Fruit fly (Drosophila melanogaster) whole organism, embryonic: ENCODE measurements around the gene CG7987.

Experiments used
- CG1024 ChIP-seq: fragments of 200-800 bp; sonication (Bioruptor generic); IDR thresholded peaks from 2 replicates; pipeline ENCODE4 v1.3.6; 2022; ENCODE audit warnings: missing biosample characterization, missing genetic modification characterization
- CG10979 ChIP-seq: fragments of 200-800 bp; sonication (Bioruptor generic); optimal IDR thresholded peaks from 2 replicates; lab custom pipeline; 2018; ENCODE audit warnings: missing biosample characterization, mild to moderate bottlenecking, missing genetic modification characterization, moderate library complexity
- CG1233 ChIP-seq: fragments of 200-800 bp; sonication (Bioruptor generic); optimal IDR thresholded peaks from 4 replicates; lab custom pipeline; 2018; ENCODE audit warnings: missing biosample characterization, mild to moderate bottlenecking, missing genetic modification characterization
- CG1602 ChIP-seq: fragments of 200-800 bp; sonication (Bioruptor generic); optimal IDR thresholded peaks from 3 replicates; lab custom pipeline; 2016; ENCODE audit warnings: missing biosample characterization, missing genetic modification characterization
- CG16813 ChIP-seq: fragments of 200-800 bp; sonication (Bioruptor generic); IDR thresholded peaks from 3 replicates; pipeline ENCODE4 v1.3.6; 2022; ENCODE audit warnings: missing biosample characterization, missing genetic modification characterization; ENCODE audit not compliant: partially characterized antibody
- CG16863 ChIP-seq: fragments of 200-800 bp; sonication (Bioruptor generic); optimal IDR thresholded peaks from 3 replicates; lab custom pipeline; 2016; ENCODE audit warnings: missing biosample characterization, missing genetic modification characterization
- CG30020 ChIP-seq: fragments of 200-800 bp; optimal IDR thresholded peaks from 2 replicates; lab custom pipeline; 2019; ENCODE audit warnings: missing biosample characterization, mild to moderate bottlenecking, missing genetic modification characterization, moderate library complexity
- CG30403 ChIP-seq: fragments of 200-800 bp; sonication (Bioruptor generic); optimal IDR thresholded peaks from 3 replicates; lab custom pipeline; 2016; ENCODE audit warnings: missing biosample characterization, missing genetic modification characterization
- CG4730 ChIP-seq: fragments of 200-800 bp; sonication (Bioruptor generic); IDR thresholded peaks from 2 replicates; pipeline ENCODE4 v1.3.6; 2022; ENCODE audit warnings: missing biosample characterization, missing genetic modification characterization
- CG6654 ChIP-seq: fragments of 200-800 bp; sonication (Bioruptor generic); optimal IDR thresholded peaks from 2 replicates; lab custom pipeline; 2017; ENCODE audit warnings: missing biosample characterization, mild to moderate bottlenecking, missing genetic modification characterization
- CG6765 ChIP-seq: fragments of 200-800 bp; sonication (Bioruptor generic); optimal IDR thresholded peaks from 3 replicates; lab custom pipeline; 2017; ENCODE audit warnings: missing biosample characterization, mild to moderate bottlenecking, missing genetic modification characterization
- CG7745 ChIP-seq: fragments of 200-800 bp; sonication (Bioruptor generic); optimal IDR thresholded peaks from 2 replicates; lab custom pipeline; 2018; ENCODE audit warnings: missing biosample characterization, mild to moderate bottlenecking, missing genetic modification characterization, moderate library complexity
- CG7839 ChIP-seq: fragments of 200-800 bp; sonication (Bioruptor generic); optimal IDR thresholded peaks from 3 replicates; lab custom pipeline; 2018; ENCODE audit warnings: missing biosample characterization, mild to moderate bottlenecking, missing genetic modification characterization, moderate library complexity
- CG8388 ChIP-seq: fragments of 200-800 bp; sonication (Bioruptor generic); optimal IDR thresholded peaks from 2 replicates; lab custom pipeline; 2019; ENCODE audit warnings: missing biosample characterization, mild to moderate bottlenecking, missing genetic modification characterization, moderate library complexity
- CG9932 ChIP-seq: fragments of 200-800 bp; sonication (Bioruptor generic); IDR thresholded peaks from 2 replicates; pipeline ENCODE4 v1.3.6; 2022; ENCODE audit warnings: missing biosample characterization, missing genetic modification characterization
- HmgZ ChIP-seq: fragments of 200-800 bp; sonication (Bioruptor generic); optimal IDR thresholded peaks from 2 replicates; lab custom pipeline; 2018; ENCODE audit warnings: missing biosample characterization, mild to moderate bottlenecking, missing genetic modification characterization
- Hr78 ChIP-seq, 2 experiments: fragments of 200-800 bp in 1 of 2; fragments of >200 bp in 1 of 2; sonication (Bioruptor generic) in 1 of 2; optimal IDR thresholded peaks; 2 replicates each; lab custom pipeline; 2017 to 2019; ENCODE audit warnings: missing biosample characterization in 2 of 2, missing genetic modification characterization in 2 of 2, mild to moderate bottlenecking in 1 of 2, moderate library complexity in 1 of 2
- Mes4 ChIP-seq: fragments of 200-800 bp; sonication (Bioruptor generic); optimal IDR thresholded peaks from 2 replicates; lab custom pipeline; 2016; ENCODE audit warnings: missing biosample characterization, missing genetic modification characterization
- NC2β ChIP-seq: fragments of 200-800 bp; sonication (Bioruptor generic); optimal IDR thresholded peaks from 2 replicates; lab custom pipeline; 2016; ENCODE audit warnings: missing biosample characterization, missing genetic modification characterization
- Pdp1 ChIP-seq, 2 experiments: fragments of 200-800 bp; sonication (Bioruptor generic); optimal IDR thresholded peaks; 3 replicates each; lab custom pipeline; 2016; ENCODE audit warnings: missing biosample characterization in 2 of 2, missing genetic modification characterization in 2 of 2, mild to moderate bottlenecking in 1 of 2, moderate library complexity in 1 of 2
- Sin3A ChIP-seq: fragments of >200 bp; optimal IDR thresholded peaks from 2 replicates; lab custom pipeline; 2018
- Sry-β ChIP-seq: fragments of 200-800 bp; sonication (Bioruptor generic); optimal IDR thresholded peaks from 2 replicates; lab custom pipeline; 2018; ENCODE audit warnings: missing biosample characterization, mild to moderate bottlenecking, missing genetic modification characterization, moderate library complexity
- Vsx1 ChIP-seq: fragments of 200-800 bp; sonication (Bioruptor generic); optimal IDR thresholded peaks from 2 replicates; lab custom pipeline; 2017; ENCODE audit warnings: missing biosample characterization, mild to moderate bottlenecking, missing genetic modification characterization, missing genetic modification reagents
- ara ChIP-seq: fragments of 200-800 bp; sonication (Bioruptor generic); IDR thresholded peaks from 2 replicates; pipeline ENCODE4 v1.3.6; 2022; ENCODE audit warnings: missing biosample characterization, missing genetic modification characterization
- bigmax ChIP-seq: fragments of 200-800 bp; sonication (Bioruptor generic); optimal IDR thresholded peaks from 2 replicates; lab custom pipeline; 2018; ENCODE audit warnings: missing biosample characterization, mild to moderate bottlenecking, missing genetic modification characterization
- bsh ChIP-seq, 2 experiments: fragments of 200-800 bp; sonication (Bioruptor generic); optimal IDR thresholded peaks; 2 replicates each; lab custom pipeline; 2017 to 2018; ENCODE audit warnings: mild to moderate bottlenecking in 2 of 2, missing biosample characterization in 2 of 2, missing genetic modification characterization in 2 of 2, moderate library complexity in 1 of 2
- chm ChIP-seq: fragments of 200-800 bp; sonication (Bioruptor generic); IDR thresholded peaks from 2 replicates; pipeline ENCODE4 v1.3.6; 2022; ENCODE audit warnings: missing biosample characterization, missing genetic modification characterization
- da ChIP-seq: fragments of 200-800 bp; sonication (Bioruptor generic); optimal IDR thresholded peaks from 2 replicates; lab custom pipeline; 2016; ENCODE audit warnings: missing biosample characterization, missing genetic modification characterization
- ems ChIP-seq: fragments of 200-800 bp; sonication (Bioruptor generic); optimal IDR thresholded peaks from 3 replicates; lab custom pipeline; 2016; ENCODE audit warnings: missing biosample characterization, missing genetic modification characterization
- eyg ChIP-seq: fragments of 200-800 bp; sonication (Bioruptor generic); optimal IDR thresholded peaks from 3 replicates; lab custom pipeline; 2016; ENCODE audit warnings: missing biosample characterization, missing genetic modification characterization
- fu2 ChIP-seq: fragments of 200-800 bp; sonication (Bioruptor generic); optimal IDR thresholded peaks from 2 replicates; lab custom pipeline; 2016; ENCODE audit warnings: missing biosample characterization, missing genetic modification characterization
- gt ChIP-seq: fragments of 200-800 bp; sonication (Bioruptor generic); IDR thresholded peaks from 2 replicates; pipeline ENCODE4 v1.3.6; 2022; ENCODE audit warnings: missing biosample characterization, missing genetic modification characterization
- hb ChIP-seq: fragments of 200-800 bp; sonication (Bioruptor generic); IDR thresholded peaks from 3 replicates; pipeline ENCODE4 v1.3.6; 2022; ENCODE audit warnings: missing biosample characterization, missing genetic modification characterization; ENCODE audit not compliant: partially characterized antibody
- insv ChIP-seq, 2 experiments: fragments of 200-800 bp; sonication (Bioruptor generic); optimal IDR thresholded peaks; 3 replicates each; lab custom pipeline; 2016 to 2018; ENCODE audit warnings: missing biosample characterization in 2 of 2, missing genetic modification characterization in 2 of 2
- klu ChIP-seq: fragments of 200-800 bp; sonication (Bioruptor generic); IDR thresholded peaks from 2 replicates; pipeline ENCODE4 v1.3.6; 2022; ENCODE audit warnings: missing biosample characterization, missing genetic modification characterization
- nerfin-2 ChIP-seq: fragments of 200-800 bp; sonication (Bioruptor generic); IDR thresholded peaks from 2 replicates; pipeline ENCODE4 v1.3.6; 2022; ENCODE audit warnings: missing biosample characterization, missing genetic modification characterization; ENCODE audit not compliant: partially characterized antibody
- pnt ChIP-seq: fragments of 200-800 bp; sonication (Bioruptor generic); optimal IDR thresholded peaks from 3 replicates; lab custom pipeline; 2016; ENCODE audit warnings: missing biosample characterization, missing genetic modification characterization
- pros ChIP-seq: fragments of 200-800 bp; sonication (Bioruptor generic); optimal IDR thresholded peaks from 3 replicates; lab custom pipeline; 2019; ENCODE audit warnings: missing biosample characterization, mild to moderate bottlenecking, missing genetic modification characterization, moderate library complexity
- sens ChIP-seq: fragments of 200-800 bp; sonication (Bioruptor generic); peaks from one replicate; lab custom pipeline; 2016; ENCODE audit warnings: missing biosample characterization, missing genetic modification characterization
- sisA ChIP-seq: fragments of 200-800 bp; sonication (Bioruptor generic); IDR thresholded peaks from 2 replicates; pipeline ENCODE4 v1.3.6; 2022; ENCODE audit warnings: missing biosample characterization, missing genetic modification characterization
- sqz ChIP-seq: fragments of 200-800 bp; sonication (Bioruptor generic); optimal IDR thresholded peaks from 3 replicates; lab custom pipeline; 2018; ENCODE audit warnings: missing biosample characterization, mild to moderate bottlenecking, missing genetic modification characterization
- sr ChIP-seq: fragments of 200-800 bp; sonication (Bioruptor generic); IDR thresholded peaks from 3 replicates; pipeline ENCODE4 v1.3.6; 2022; ENCODE audit warnings: missing biosample characterization, missing genetic modification characterization
- twi ChIP-seq: fragments of 200-800 bp; optimal IDR thresholded peaks from 2 replicates; lab custom pipeline; 2019; ENCODE audit warnings: missing biosample characterization, mild to moderate bottlenecking, missing genetic modification characterization, moderate library complexity
- wdn ChIP-seq: fragments of 200-800 bp; sonication (Bioruptor generic); IDR thresholded peaks from 2 replicates; pipeline ENCODE4 v1.3.6; 2022; ENCODE audit warnings: missing biosample characterization, missing genetic modification characterization
- zfh2 ChIP-seq: fragments of 200-800 bp; sonication (Bioruptor generic); optimal IDR thresholded peaks from 2 replicates; lab custom pipeline; 2016; ENCODE audit warnings: missing biosample characterization, missing genetic modification characterization

Gene CG7987

DNA sequence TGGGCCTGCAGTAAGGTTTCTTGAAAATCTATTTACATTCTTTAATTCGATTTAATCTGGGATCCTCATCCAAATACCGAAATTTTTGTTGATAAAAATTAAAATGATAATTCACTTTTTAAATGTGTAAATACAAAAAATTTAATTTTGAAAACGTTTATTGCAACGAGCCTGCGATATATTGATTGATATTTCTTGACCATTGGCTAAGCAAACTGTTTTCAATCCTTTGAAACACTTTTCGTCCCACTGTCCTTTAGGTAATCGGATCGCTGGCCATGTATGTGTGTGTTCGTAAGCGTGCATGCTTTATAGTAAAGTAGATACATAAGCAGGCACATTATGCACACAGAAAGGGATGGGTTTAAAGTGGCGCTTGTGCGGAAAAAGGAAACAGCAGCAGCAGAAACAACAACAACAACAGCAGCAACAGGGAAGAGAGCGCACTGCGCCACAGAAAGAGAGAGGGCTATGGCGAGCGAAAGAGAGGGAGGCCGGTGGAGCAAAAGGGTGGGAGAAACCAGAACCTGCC, 48.5 kb upstream of the CG7987 start (continued):
- no peak for TF ChIP-seq nerfin-2 (GFP tag; lab: Robert Waterston, UW)
- TF ChIP-seq NC2β (GFP tag; lab: Kevin White, UChicago): no peak
- no peak for TF ChIP-seq CG1024 (GFP tag; lab: Robert Waterston, UW)
- TF ChIP-seq CG1233 (GFP tag; lab: Kevin White, UChicago): no peak
- TF ChIP-seq CG1602 (GFP tag; lab: Kevin White, UChicago): peak; percentile 64
- no peak for TF ChIP-seq hb (GFP tag; lab: Robert Waterston, UW)
- TF ChIP-seq da (GFP tag; lab: Kevin White, UChicago): no peak
- peak; percentile 62 for TF ChIP-seq CG30403
- no peak for TF ChIP-seq CG9932 (GFP tag; lab: Robert Waterston, UW)
- TF ChIP-seq Vsx1 (GFP tag; lab: Kevin White, UChicago): peak; percentile 15
- TF ChIP-seq CG16863 (GFP tag; lab: Kevin White, UChicago): peak; percentile 19

- no peak for TF ChIP-seq sqz (GFP tag; lab: Kevin White, UChicago)
- no peak for TF ChIP-seq ems (GFP tag; lab: Kevin White, UChicago)
- no peak for TF ChIP-seq wdn
- no peak for TF ChIP-seq zfh2 (GFP tag; lab: Kevin White, UChicago)
- TF ChIP-seq bsh (GFP tag; optimal IDR thresholded peaks at IDR 0.05; lab: Kevin White, UChicago): peak in 1 of 2 experiments; percentile 5
- TF ChIP-seq, all 482 proteins: peak for 1
These were observed 46.9 kb upstream of the CG7987 start for dm6 chr3R:14622571-14622970.

- peak; percentile 63 for TF ChIP-seq CG30403
- peak; percentile 60; the same call in 2 of the 3 replicates for TF ChIP-seq sr
- TF ChIP-seq CG7745: no peak
- peak; percentile 4 for TF ChIP-seq eyg (GFP tag; lab: Kevin White, UChicago)
- TF ChIP-seq ara (GFP tag; lab: Robert Waterston, UW): peak; percentile 49; the same call in 1 of the 2 replicates
- peak; percentile 71 for TF ChIP-seq HmgZ (tag; lab: Kevin White, UChicago)
- TF ChIP-seq sens (GFP tag; lab: Kevin White, UChicago): peak; percentile 86
- peak; percentile 62 for TF ChIP-seq CG10979 (tag; lab: Kevin White, UChicago)
- TF ChIP-seq Pdp1 (GFP tag; optimal IDR thresholded peaks at IDR 0.05; lab: Kevin White, UChicago): peak in 1 of 2 experiments; percentile 45
- TF ChIP-seq twi (tag; lab: Kevin White, UChicago): peak; percentile 54
- peak; percentile 60 for TF ChIP-seq CG8388 (GFP tag; lab: Kevin White, UChicago)
- no peak for TF ChIP-seq CG30020 (tag; lab: Kevin White, UChicago)
- TF ChIP-seq CG7839 (tag; lab: Kevin White, UChicago): peak; percentile 93
- peak; percentile 1 for TF ChIP-seq CG6654 (GFP tag; lab: Kevin White, UChicago)
- TF ChIP-seq sisA (GFP tag; lab: Robert Waterston, UW): peak; percentile 56
- no peak for TF ChIP-seq CG16813 (GFP tag; lab: Robert Waterston, UW)
- peak; percentile 78 for TF ChIP-seq chm (GFP tag; lab: Robert Waterston, UW)
- TF ChIP-seq insv (GFP tag; optimal IDR thresholded peaks at IDR 0.05; lab: Kevin White, UChicago): peak in 1 of 2 experiments; percentile 47
- TF ChIP-seq CG4730 (GFP tag; lab: Robert Waterston, UW): peak; percentile 53
- peak; percentile 26 for TF ChIP-seq Mes4 (GFP tag; lab: Kevin White, UChicago)
- TF ChIP-seq CG6765 (GFP tag; lab: Kevin White, UChicago): peak; percentile 79
- TF ChIP-seq Hr78 (GFP tag; optimal IDR thresholded peaks at IDR 0.05; lab: Kevin White, UChicago): no peak
- TF ChIP-seq pros: no peak
- TF ChIP-seq fu2 (GFP tag; lab: Kevin White, UChicago): no peak
- no peak for TF ChIP-seq Sin3A
- peak; percentile 24 for TF ChIP-seq Sry-β (GFP tag; lab: Kevin White, UChicago)
- TF ChIP-seq gt (GFP tag; lab: Robert Waterston, UW): 0 out of 2 replicates have a peak, but pooled peaks have one; percentile 37
- TF ChIP-seq bigmax (GFP tag; lab: Kevin White, UChicago): peak; percentile 50
- no peak for TF ChIP-seq pnt (GFP tag; lab: Kevin White, UChicago)
- TF ChIP-seq klu (GFP tag; lab: Robert Waterston, UW): peak; percentile 44; the same call in 1 of the 2 replicates
These were observed 33.4 kb upstream of the CG7987 start, which contains the start of gene CG14853 for dm6 chr3R:14608892-14609692. Gene CG14853 (plus strand): TSS chr3R:14609642.
